Fruit fly (Drosophila melanogaster): ENCODE measurements around the gene CG5039.

CG5039 gene

dm6 chr3R:25684859-25685258 is 6.4 kb downstream of the CG5039 start, which contains the start of gene RpL27 (continued):
- TF ChIP-seq psq (GFP tag; optimal IDR thresholded peaks at IDR 0.05) (peak; percentile 48), br (GFP tag; optimal IDR thresholded peaks at IDR 0.05) (peak; percentile 79), Hnf4 (GFP tag; optimal IDR thresholded peaks at IDR 0.05) (peak; percentile 69), N (GFP tag; optimal IDR thresholded peaks at IDR 0.05) (no peak), ey (GFP tag; optimal IDR thresholded peaks at IDR 0.05) (peak; percentile 26), Dfd (GFP tag; optimal IDR thresholded peaks at IDR 0.05) (no peak)

- TF ChIP-seq Hnf4 (GFP tag; optimal IDR thresholded peaks at IDR 0.05): no peak
Measured at dm6 chr3R:25686698-25687420, 8.4 kb downstream of the CG5039 start, which contains the start of gene CLS. CLS (minus strand) TSS chr3R:25687370.

dm6 chr3R:25694167-25694689 is 15.7 kb downstream of the CG5039 start:
- no peak for TF ChIP-seq fru (GFP tag; optimal IDR thresholded peaks at IDR 0.05)
- no peak for TF ChIP-seq Abd-B (GFP tag; optimal IDR thresholded peaks at IDR 0.05)
- no peak for TF ChIP-seq usp (GFP tag; optimal IDR thresholded peaks at IDR 0.05)
- no peak for TF ChIP-seq CrebA (GFP tag; optimal IDR thresholded peaks at IDR 0.05; ENCODE audit: borderline replicate concordance)
- no peak for TF ChIP-seq Dfd (GFP tag; optimal IDR thresholded peaks at IDR 0.05)
- TF ChIP-seq jim (GFP tag; optimal IDR thresholded peaks at IDR 0.05): no peak
- no peak for TF ChIP-seq lola (GFP tag; optimal IDR thresholded peaks at IDR 0.05)
- TF ChIP-seq woc (GFP tag; optimal IDR thresholded peaks at IDR 0.05): no peak
- TF ChIP-seq br (GFP tag; optimal IDR thresholded peaks at IDR 0.05): no peak
- no peak for TF ChIP-seq Myc (optimal IDR thresholded peaks at IDR 0.05)

dm6 chr3R:25720024-25720574 is 41.6 kb downstream of the CG5039 start:
- TF ChIP-seq sv (GFP tag; optimal IDR thresholded peaks at IDR 0.05): no peak
- TF ChIP-seq pan (optimal IDR thresholded peaks at IDR 0.05): no peak
- TF ChIP-seq lola (GFP tag; optimal IDR thresholded peaks at IDR 0.05): no peak
- TF ChIP-seq jim (GFP tag; optimal IDR thresholded peaks at IDR 0.05): no peak

- TF ChIP-seq h (GFP tag; optimal IDR thresholded peaks at IDR 0.05) (no peak), dmrt93B (GFP tag; optimal IDR thresholded peaks at IDR 0.05) (no peak), Rel (GFP tag; optimal IDR thresholded peaks at IDR 0.05) (no peak), Rel (tag; optimal IDR thresholded peaks at IDR 0.05) (no peak), dsf (GFP tag; optimal IDR thresholded peaks at IDR 0.05; ENCODE audit: borderline replicate concordance) (no peak), HLH106 (tag; optimal IDR thresholded peaks at IDR 0.05) (no peak)
Measured at dm6 chr3R:25721030-25721429, 42.5 kb downstream of the CG5039 start.

dm6 chr3R:25723795-25724194 is 45.3 kb downstream of the CG5039 start:
- TF ChIP-seq N (GFP tag; optimal IDR thresholded peaks at IDR 0.05) (no peak), Rel (GFP tag; optimal IDR thresholded peaks at IDR 0.05) (no peak), Rel (tag; optimal IDR thresholded peaks at IDR 0.05) (no peak), fru (GFP tag; optimal IDR thresholded peaks at IDR 0.05) (no peak), Hnf4 (GFP tag; optimal IDR thresholded peaks at IDR 0.05) (no peak), dl (GFP tag; optimal IDR thresholded peaks at IDR 0.05; ENCODE audit: insufficient read depth in 1 of 2, partially characterized antibody in 2 of 2) (no peak), br (GFP tag; optimal IDR thresholded peaks at IDR 0.05) (no peak), lola (GFP tag; optimal IDR thresholded peaks at IDR 0.05) (no peak), ey (GFP tag; optimal IDR thresholded peaks at IDR 0.05) (no peak), h (GFP tag; optimal IDR thresholded peaks at IDR 0.05) (no peak), Vsx2 (GFP tag; optimal IDR thresholded peaks at IDR 0.05; ENCODE audit: partially characterized antibody) (no peak), Sp1 (GFP tag; optimal IDR thresholded peaks at IDR 0.05) (no peak), jim (GFP tag; optimal IDR thresholded peaks at IDR 0.05) (no peak), Hr78 (GFP tag; optimal IDR thresholded peaks at IDR 0.05) (no peak), Myc (optimal IDR thresholded peaks at IDR 0.05) (no peak), CG32264 (GFP tag; optimal IDR thresholded peaks at IDR 0.05) (no peak), Hr83 (GFP tag; optimal IDR thresholded peaks at IDR 0.05; ENCODE audit: poor library complexity, severe bottlenecking) (no peak), dsf (GFP tag; optimal IDR thresholded peaks at IDR 0.05; ENCODE audit: borderline replicate concordance) (no peak), sage (GFP tag; optimal IDR thresholded peaks at IDR 0.05) (no peak), brk (GFP tag; optimal IDR thresholded peaks at IDR 0.05) (no peak), Abd-B (GFP tag; optimal IDR thresholded peaks at IDR 0.05) (no peak)

All from whole organism, wandering third instar larva.